Worm (Caenorhabditis elegans) whole organism, late embryonic: ENCODE measurements around the gene egrh-1.

Source experiments
- C38D4.7 ChIP-seq: fragments of 200-800 bp; sonication (Bioruptor generic); optimal IDR thresholded peaks from 2 replicates; lab custom pipeline; 2018; ENCODE audit warnings: mild to moderate bottlenecking, missing genetic modification characterization, moderate library complexity, missing compliant biosample characterization
- K09A11.1 ChIP-seq: sonication (generic microtip); optimal IDR thresholded peaks from 2 replicates; lab custom pipeline; 2017; ENCODE audit warnings: antibody characterized with exemption, mild to moderate bottlenecking, missing genetic modification characterization, missing compliant biosample characterization; ENCODE audit not compliant: insufficient read depth
- T23F11.4 ChIP-seq: fragments of 200-800 bp; sonication (Bioruptor generic); optimal IDR thresholded peaks from 2 replicates; lab custom pipeline; 2018; ENCODE audit warnings: mild to moderate bottlenecking, missing genetic modification characterization, missing compliant biosample characterization
- Y22D7AL.16 ChIP-seq: sonication (generic microtip); optimal IDR thresholded peaks from 2 replicates; lab custom pipeline; 2016; ENCODE audit warnings: missing genetic modification characterization, missing compliant biosample characterization
- ahr-1 ChIP-seq: sonication (generic microtip); optimal IDR thresholded peaks from 2 replicates; lab custom pipeline; 2016; ENCODE audit warnings: missing genetic modification characterization, missing compliant biosample characterization
- ama-1 ChIP-seq: fragments of 150-350 bp; optimal IDR thresholded peaks from 2 replicates; lab custom pipeline; 2014
- ceh-14 ChIP-seq: sonication (generic microtip); optimal IDR thresholded peaks from 2 replicates; lab custom pipeline; 2016; ENCODE audit warnings: missing genotype, missing genetic modification characterization, missing compliant biosample characterization
- ceh-18 ChIP-seq: sonication (generic microtip); optimal IDR thresholded peaks from 2 replicates; lab custom pipeline; 2016; ENCODE audit warnings: missing genetic modification characterization, missing compliant biosample characterization
- ceh-2 ChIP-seq: sonication (generic microtip); optimal IDR thresholded peaks from 2 replicates; lab custom pipeline; 2016; ENCODE audit warnings: missing genotype, missing genetic modification characterization, missing compliant biosample characterization
- ceh-22 ChIP-seq: sonication (generic microtip); optimal IDR thresholded peaks from 2 replicates; lab custom pipeline; 2017; ENCODE audit warnings: missing biosample characterization, missing genetic modification characterization
- ceh-24 ChIP-seq: sonication (generic microtip); optimal IDR thresholded peaks from 2 replicates; lab custom pipeline; 2016; ENCODE audit warnings: mild to moderate bottlenecking, missing genetic modification characterization, missing compliant biosample characterization
- ceh-30 ChIP-seq: fragments of 150-350 bp; optimal IDR thresholded peaks from 2 replicates; lab custom pipeline; 2014; ENCODE audit warnings: missing biosample characterization, missing genetic modification characterization
- ceh-31 ChIP-seq: sonication (generic microtip); optimal IDR thresholded peaks from 2 replicates; lab custom pipeline; 2016; ENCODE audit warnings: missing genetic modification characterization, missing compliant biosample characterization
- ceh-34 ChIP-seq: sonication (generic microtip); optimal IDR thresholded peaks from 2 replicates; lab custom pipeline; 2016; ENCODE audit warnings: mild to moderate bottlenecking, missing genetic modification characterization, missing compliant biosample characterization
- ceh-45 ChIP-seq: fragments of 200-800 bp; sonication (Bioruptor generic); IDR thresholded peaks from 2 replicates; pipeline ENCODE4 v1.3.6; 2022; ENCODE audit warnings: missing genetic modification reagents, missing genetic modification characterization, missing compliant biosample characterization
- ceh-48 ChIP-seq: sonication (generic microtip); optimal IDR thresholded peaks from 2 replicates; lab custom pipeline; 2016; ENCODE audit warnings: missing genetic modification characterization, inconsistent platforms, missing compliant biosample characterization
- ceh-6 ChIP-seq: fragments of 200-800 bp; sonication (Bioruptor generic); optimal IDR thresholded peaks from 2 replicates; lab custom pipeline; 2018; ENCODE audit warnings: mild to moderate bottlenecking, missing genetic modification characterization, missing compliant biosample characterization
- ceh-9 ChIP-seq: sonication (generic microtip); optimal IDR thresholded peaks from 2 replicates; lab custom pipeline; 2016; ENCODE audit warnings: mild to moderate bottlenecking, missing genetic modification characterization, inconsistent platforms, missing compliant biosample characterization
- che-1 ChIP-seq: sonication (generic microtip); optimal IDR thresholded peaks from 2 replicates; lab custom pipeline; 2016; ENCODE audit warnings: mild to moderate bottlenecking, missing genetic modification characterization, missing compliant biosample characterization
- elt-2 ChIP-seq: sonication (generic microtip); optimal IDR thresholded peaks from 2 replicates; lab custom pipeline; 2016; ENCODE audit warnings: missing genetic modification reagents, missing genetic modification characterization, missing compliant biosample characterization
- fax-1 ChIP-seq: sonication (generic microtip); optimal IDR thresholded peaks from 2 replicates; lab custom pipeline; 2016; ENCODE audit warnings: missing genotype, missing genetic modification characterization, missing compliant biosample characterization
- fkh-6 ChIP-seq: sonication (generic microtip); optimal IDR thresholded peaks from 2 replicates; lab custom pipeline; 2016; ENCODE audit warnings: missing genetic modification characterization, missing compliant biosample characterization
- hlh-15 ChIP-seq: sonication (generic microtip); optimal IDR thresholded peaks from 2 replicates; lab custom pipeline; 2016; ENCODE audit warnings: missing genetic modification characterization, missing compliant biosample characterization
- hlh-30 ChIP-seq: sonication (generic microtip); optimal IDR thresholded peaks from 2 replicates; lab custom pipeline; 2017; ENCODE audit warnings: antibody characterized with exemption, missing genetic modification characterization, missing compliant biosample characterization; ENCODE audit not compliant: insufficient read depth
- hlh-6 ChIP-seq: sonication (generic microtip); optimal IDR thresholded peaks from 2 replicates; lab custom pipeline; 2016; ENCODE audit warnings: missing genotype, missing genetic modification characterization, missing compliant biosample characterization
- lim-6 ChIP-seq: sonication (generic microtip); optimal IDR thresholded peaks from 2 replicates; lab custom pipeline; 2016; ENCODE audit warnings: missing genetic modification characterization, missing compliant biosample characterization
- lin-11 ChIP-seq: fragments of 200-800 bp; sonication (Bioruptor generic); optimal IDR thresholded peaks from 2 replicates; lab custom pipeline; 2018; ENCODE audit warnings: mild to moderate bottlenecking, missing genetic modification characterization, missing compliant biosample characterization
- mec-3 ChIP-seq: sonication (generic microtip); optimal IDR thresholded peaks from 2 replicates; lab custom pipeline; 2016; ENCODE audit warnings: borderline replicate concordance, missing genetic modification characterization, missing compliant biosample characterization
- nfya-1 ChIP-seq: sonication (generic microtip); optimal IDR thresholded peaks from 2 replicates; lab custom pipeline; 2017; ENCODE audit warnings: missing genetic modification characterization, mild to moderate bottlenecking, missing compliant biosample characterization, antibody characterized with exemption, moderate library complexity
- nhr-232 ChIP-seq: sonication (generic microtip); optimal IDR thresholded peaks from 2 replicates; lab custom pipeline; 2016; ENCODE audit warnings: missing genetic modification characterization, missing compliant biosample characterization
- npax-4 ChIP-seq: sonication (generic microtip); optimal IDR thresholded peaks from 2 replicates; lab custom pipeline; 2016; ENCODE audit warnings: missing genetic modification characterization, missing compliant biosample characterization
- odd-2 ChIP-seq: sonication (generic microtip); optimal IDR thresholded peaks from 2 replicates; lab custom pipeline; 2017; ENCODE audit warnings: antibody characterized with exemption, mild to moderate bottlenecking, missing genetic modification characterization, missing compliant biosample characterization
- pag-3 ChIP-seq: sonication (generic microtip); optimal IDR thresholded peaks from 2 replicates; lab custom pipeline; 2016; ENCODE audit warnings: missing compliant biosample characterization, missing genetic modification characterization, borderline replicate concordance
- pax-1 ChIP-seq: fragments of 150-350 bp; optimal IDR thresholded peaks from 2 replicates; lab custom pipeline; 2014; ENCODE audit warnings: missing biosample characterization, missing genetic modification characterization
- pha-2 ChIP-seq: sonication (generic microtip); optimal IDR thresholded peaks from 2 replicates; lab custom pipeline; 2017; ENCODE audit warnings: mild to moderate bottlenecking, missing genetic modification characterization, missing compliant biosample characterization
- pha-4 ChIP-seq: fragments of 150-350 bp; optimal IDR thresholded peaks from 2 replicates; lab custom pipeline; 2018; ENCODE audit warnings: missing biosample characterization, missing genetic modification reagents, missing genetic modification characterization
- pqm-1 ChIP-seq: sonication (generic microtip); optimal IDR thresholded peaks from 2 replicates; lab custom pipeline; 2016; ENCODE audit warnings: missing genetic modification characterization, missing compliant biosample characterization
- pros-1 ChIP-seq: fragments of 150-350 bp; optimal IDR thresholded peaks from 2 replicates; lab custom pipeline; 2014; ENCODE audit warnings: missing biosample characterization, missing genetic modification reagents, missing genetic modification characterization
- ref-2 ChIP-seq: sonication (generic microtip); optimal IDR thresholded peaks from 2 replicates; lab custom pipeline; 2016; ENCODE audit warnings: missing genetic modification characterization, missing compliant biosample characterization
- rnt-1 ChIP-seq: sonication (generic microtip); optimal IDR thresholded peaks from 2 replicates; lab custom pipeline; 2016; ENCODE audit warnings: missing genetic modification characterization, missing compliant biosample characterization
- sdc-2 ChIP-seq: sonication (generic microtip); optimal IDR thresholded peaks from 2 replicates; lab custom pipeline; 2016; ENCODE audit warnings: missing genotype, missing genetic modification characterization, missing compliant biosample characterization
- sox-2 ChIP-seq: fragments of 200-800 bp; sonication (Bioruptor generic); IDR thresholded peaks from 2 replicates; pipeline ENCODE4 v1.3.6; 2022; ENCODE audit warnings: missing genetic modification reagents, missing genetic modification characterization, missing compliant biosample characterization
- sox-4 ChIP-seq: sonication (generic microtip); optimal IDR thresholded peaks from 2 replicates; lab custom pipeline; 2017; ENCODE audit warnings: mild to moderate bottlenecking, missing genetic modification characterization, inconsistent platforms, missing compliant biosample characterization
- syd-9 ChIP-seq: sonication (generic microtip); optimal IDR thresholded peaks from 2 replicates; lab custom pipeline; 2016; ENCODE audit warnings: mild to moderate bottlenecking, missing genetic modification characterization, moderate library complexity, missing compliant biosample characterization
- tbx-2 ChIP-seq: sonication (generic microtip); optimal IDR thresholded peaks from 2 replicates; lab custom pipeline; 2016; ENCODE audit warnings: missing genetic modification characterization, missing compliant biosample characterization
- tbx-7 ChIP-seq: sonication (generic microtip); optimal IDR thresholded peaks from 2 replicates; lab custom pipeline; 2016; ENCODE audit warnings: missing genotype, missing genetic modification characterization, missing compliant biosample characterization
- ttx-3 ChIP-seq: sonication (generic microtip); optimal IDR thresholded peaks from 2 replicates; lab custom pipeline; 2016; ENCODE audit warnings: missing genetic modification reagents, missing genetic modification characterization, missing compliant biosample characterization
- unc-3 ChIP-seq, 2 experiments: fragments of 200-800 bp in 1 of 2; sonication (Bioruptor generic) in 1 of 2; sonication (generic microtip) in 1 of 2; conservative IDR thresholded peaks in 1 of 2; optimal IDR thresholded peaks in 1 of 2; 2 replicates each; pipeline versions ENCODE4 v1.3.6 to Lab custom; 2016 to 2022; ENCODE audit warnings: missing compliant biosample characterization in 2 of 2, missing genetic modification characterization in 2 of 2, missing genetic modification reagents in 1 of 2
- unc-42 ChIP-seq: sonication (generic microtip); optimal IDR thresholded peaks from 2 replicates; lab custom pipeline; 2016; ENCODE audit warnings: missing genotype, missing genetic modification characterization, missing compliant biosample characterization
- zip-5 ChIP-seq: sonication (generic microtip); optimal IDR thresholded peaks from 2 replicates; lab custom pipeline; 2016; ENCODE audit warnings: missing genetic modification characterization, missing compliant biosample characterization
- ztf-16 ChIP-seq: sonication (generic microtip); optimal IDR thresholded peaks from 2 replicates; lab custom pipeline; 2017; ENCODE audit warnings: missing genetic modification characterization, missing compliant biosample characterization

Gene egrh-1

ce11 chrX:14818464-14819259 lies 27.1 kb upstream of the egrh-1 start, which contains the start of gene epn-1:
Gene epn-1, minus strand, starts transcription at chrX:14818514.
- TF ChIP-seq unc-42 = peak; percentile 78
- TF ChIP-seq nhr-232 (tag; lab: Kevin White, UChicago) = peak; percentile 41
- peak; percentile 76 for TF ChIP-seq syd-9
- TF ChIP-seq pha-2 = no peak
- TF ChIP-seq elt-2 (tag; lab: Kevin White, UChicago) = peak; percentile 87
- TF ChIP-seq lin-11 (tag; lab: Kevin White, UChicago) = peak; percentile 11
- no peak for TF ChIP-seq npax-4
- TF ChIP-seq pag-3 (tag; lab: Kevin White, UChicago) = peak; percentile 62
- TF ChIP-seq pros-1 (tag; lab: Kevin White, UChicago) = peak; percentile 94
- TF ChIP-seq pha-4 (tag; lab: Kevin White, UChicago) = no peak
- no peak for TF ChIP-seq ceh-24 (tag; lab: Kevin White, UChicago)
- no peak for TF ChIP-seq ceh-9 (tag; lab: Kevin White, UChicago)
- peak; percentile 59 for TF ChIP-seq hlh-6 (tag; lab: Kevin White, UChicago)
- peak; percentile 99 for TF ChIP-seq hlh-30
- peak; percentile 27 for TF ChIP-seq ama-1
- peak; percentile 47 for TF ChIP-seq mec-3 (tag; lab: Kevin White, UChicago)
- no peak for TF ChIP-seq ceh-48 (tag; lab: Kevin White, UChicago)
- TF ChIP-seq ceh-22 (tag; lab: Kevin White, UChicago) = peak; percentile 50
- TF ChIP-seq Y22D7AL.16 = peak; percentile 48
- TF ChIP-seq ceh-18 (tag; lab: Kevin White, UChicago) = peak; percentile 97
- peak; percentile 8 for TF ChIP-seq sox-4 (tag; lab: Kevin White, UChicago)
- peak; percentile 94 for TF ChIP-seq ref-2
- TF ChIP-seq C38D4.7 (GFP tag; lab: Kevin White, UChicago) = no peak
- no peak for TF ChIP-seq odd-2
- TF ChIP-seq unc-3 (GFP tag; conservative IDR thresholded peaks at IDR 0.05; lab: Robert Waterston, UW) = no peak
- TF ChIP-seq unc-3 (tag; optimal IDR thresholded peaks at IDR 0.05; lab: Kevin White, UChicago) = peak; percentile 72
- peak; percentile 21 for TF ChIP-seq fkh-6 (tag; lab: Kevin White, UChicago)
- peak; percentile 64 for TF ChIP-seq lim-6
- TF ChIP-seq ceh-2 (tag; lab: Kevin White, UChicago) = peak; percentile 83
- TF ChIP-seq ztf-16 = peak; percentile 50
- no peak for TF ChIP-seq hlh-15 (tag; lab: Kevin White, UChicago)
- peak; percentile 95 for TF ChIP-seq rnt-1 (tag; lab: Kevin White, UChicago)
- no peak for TF ChIP-seq che-1 (tag; lab: Kevin White, UChicago)
- peak; percentile 91 for TF ChIP-seq nfya-1
- TF ChIP-seq tbx-7 (tag; lab: Kevin White, UChicago) = peak; percentile 14
- TF ChIP-seq pqm-1 (tag; lab: Kevin White, UChicago) = peak; percentile 88
- TF ChIP-seq ceh-45 (GFP tag; lab: Robert Waterston, UW) = no peak
- no peak for TF ChIP-seq ahr-1 (tag; lab: Kevin White, UChicago)
- TF ChIP-seq fax-1 (tag; lab: Kevin White, UChicago) = peak; percentile 52
- TF ChIP-seq ceh-30 (tag; lab: Kevin White, UChicago) = no peak
- TF ChIP-seq ceh-31 (tag; lab: Kevin White, UChicago) = peak; percentile 96
- TF ChIP-seq sdc-2 = peak; percentile 94
- TF ChIP-seq K09A11.1 (tag; lab: Kevin White, UChicago) = peak; percentile 64
- TF ChIP-seq T23F11.4 = peak; percentile 53
- TF ChIP-seq ceh-14 (tag; lab: Kevin White, UChicago) = peak; percentile 94
- peak; percentile 96 for TF ChIP-seq ceh-34 (tag; lab: Kevin White, UChicago)
- TF ChIP-seq pax-1 (tag; lab: Kevin White, UChicago) = no peak
- peak; percentile 16 for TF ChIP-seq zip-5 (tag; lab: Kevin White, UChicago)
- TF ChIP-seq ttx-3 (tag; lab: Kevin White, UChicago) = no peak
- TF ChIP-seq ceh-6 (GFP tag; lab: Kevin White, UChicago) = peak; percentile 54
- TF ChIP-seq tbx-2 = peak; percentile 98
- peak; percentile 22 for TF ChIP-seq sox-2 (GFP tag; lab: Robert Waterston, UW)
